Fruit fly (Drosophila melanogaster): ENCODE measurements around the gene Eip74EF.

The Eip74EF gene

dm6 chr3L:17595810-17596561, 23.1 kb downstream of the Eip74EF start:
- TF ChIP-seq CG6808 (GFP tag; optimal IDR thresholded peaks at IDR 0.05) = no peak
- no peak for TF ChIP-seq Eip93F (GFP tag; optimal IDR thresholded peaks at IDR 0.05)
- TF ChIP-seq Lpt (GFP tag; optimal IDR thresholded peaks at IDR 0.05) = no peak
- TF ChIP-seq fkh (GFP tag; optimal IDR thresholded peaks at IDR 0.05) = no peak
- no peak for TF ChIP-seq CG8319 (GFP tag; optimal IDR thresholded peaks at IDR 0.05)
- TF ChIP-seq fd85E (GFP tag; optimal IDR thresholded peaks at IDR 0.05) = no peak
- no peak for TF ChIP-seq salr (GFP tag; optimal IDR thresholded peaks at IDR 0.05)
- no peak for TF ChIP-seq Sox15 (GFP tag; optimal IDR thresholded peaks at IDR 0.05)
- TF ChIP-seq net (GFP tag; optimal IDR thresholded peaks at IDR 0.05) = no peak
- TF ChIP-seq CG32006 (GFP tag; optimal IDR thresholded peaks at IDR 0.05) = no peak
- TF ChIP-seq esn (GFP tag; optimal IDR thresholded peaks at IDR 0.05) = no peak
- TF ChIP-seq Eip78C (GFP tag) = no peak
- no peak for TF ChIP-seq OdsH (GFP tag; optimal IDR thresholded peaks at IDR 0.05)
- no peak for TF ChIP-seq Sox102F (GFP tag; optimal IDR thresholded peaks at IDR 0.05)
- TF ChIP-seq Gug (GFP tag; IDR thresholded peaks at IDR 0.05) = no peak
- TF ChIP-seq Hr39 (GFP tag; optimal IDR thresholded peaks at IDR 0.05) = no peak
- no peak for TF ChIP-seq CG1621 (tag; optimal IDR thresholded peaks at IDR 0.05)
- TF ChIP-seq fd59A (GFP tag; optimal IDR thresholded peaks at IDR 0.05) = no peak

- TF ChIP-seq eg (GFP tag; IDR thresholded peaks at IDR 0.05) = 0 out of 3 replicates have a peak, but pooled peaks have one; percentile 32
- no peak for TF ChIP-seq Sox15 (GFP tag; optimal IDR thresholded peaks at IDR 0.05)
- TF ChIP-seq net (GFP tag; optimal IDR thresholded peaks at IDR 0.05) = no peak
Observed at dm6 chr3L:17593174-17593573, 26.0 kb downstream of the Eip74EF start.

dm6 chr3L:17591217-17591467, 28.0 kb downstream of the Eip74EF start:
- TF ChIP-seq Eip78C (GFP tag) = peak; percentile 56
- no peak for TF ChIP-seq CG15336 (GFP tag; IDR thresholded peaks at IDR 0.05)
- peak; percentile 4 for TF ChIP-seq achi (GFP tag; optimal IDR thresholded peaks at IDR 0.05)

- peak; percentile 54 for TF ChIP-seq eg (GFP tag; IDR thresholded peaks at IDR 0.05)
- peak; percentile 8 for TF ChIP-seq dac (GFP tag; optimal IDR thresholded peaks at IDR 0.05)
- no peak for TF ChIP-seq lz (GFP tag; optimal IDR thresholded peaks at IDR 0.05)
- peak; percentile 4 for TF ChIP-seq spab (GFP tag; optimal IDR thresholded peaks at IDR 0.05)
- TF ChIP-seq CG6808 (GFP tag; optimal IDR thresholded peaks at IDR 0.05) = no peak
- peak; percentile 79 for TF ChIP-seq Blimp-1 (GFP tag; optimal IDR thresholded peaks at IDR 0.05)
- peak; percentile 39 for TF ChIP-seq Eip93F (GFP tag; optimal IDR thresholded peaks at IDR 0.05)
- TF ChIP-seq ss (GFP tag; optimal IDR thresholded peaks at IDR 0.05) = peak; percentile 62 to 72
- peak; percentile 6 for TF ChIP-seq CG1621 (tag; optimal IDR thresholded peaks at IDR 0.05)
- TF ChIP-seq CG6163 (GFP tag; IDR thresholded peaks at IDR 0.05) = peak; percentile 67
- peak; percentile 1 for TF ChIP-seq Met (GFP tag; optimal IDR thresholded peaks at IDR 0.05)
- TF ChIP-seq CG15336 (GFP tag; IDR thresholded peaks at IDR 0.05) = peak; percentile 63
- peak; percentile 14 for TF ChIP-seq CG7368 (GFP tag; optimal IDR thresholded peaks at IDR 0.05)
- peak; percentile 17 for TF ChIP-seq net (GFP tag; optimal IDR thresholded peaks at IDR 0.05)
- no peak for TF ChIP-seq pdm3 (GFP tag; optimal IDR thresholded peaks at IDR 0.05)
- TF ChIP-seq fd85E (GFP tag; optimal IDR thresholded peaks at IDR 0.05) = peak; percentile 8
- TF ChIP-seq CG9139 (GFP tag; optimal IDR thresholded peaks at IDR 0.05) = peak; percentile 13
- peak; percentile 71 for TF ChIP-seq vri (GFP tag; optimal IDR thresholded peaks at IDR 0.05)
- TF ChIP-seq Sox102F (GFP tag; optimal IDR thresholded peaks at IDR 0.05) = no peak
- peak; percentile 69 for TF ChIP-seq Lpt (GFP tag; optimal IDR thresholded peaks at IDR 0.05)
- no peak for TF ChIP-seq CG8119 (GFP tag; IDR thresholded peaks at IDR 0.05)
- peak; percentile 84 for TF ChIP-seq svp (GFP tag)
- peak; percentile 73 for TF ChIP-seq CG6854 (GFP tag; optimal IDR thresholded peaks at IDR 0.05)
- peak; percentile 5 for TF ChIP-seq CG10669 (GFP tag; optimal IDR thresholded peaks at IDR 0.05)
- peak; percentile 27 for TF ChIP-seq Ets96B (tag; optimal IDR thresholded peaks at IDR 0.05)
- TF ChIP-seq salr (GFP tag; optimal IDR thresholded peaks at IDR 0.05) = peak in 1 of 2 experiments; percentile 11
- TF ChIP-seq fkh (GFP tag; optimal IDR thresholded peaks at IDR 0.05) = peak; percentile 65
- no peak for TF ChIP-seq CG4318 (GFP tag; optimal IDR thresholded peaks at IDR 0.05)
- TF ChIP-seq Sox14 (GFP tag; optimal IDR thresholded peaks at IDR 0.05) = peak; percentile 17
- peak; percentile 78 for TF ChIP-seq dsx (GFP tag; optimal IDR thresholded peaks at IDR 0.05; ENCODE audit: poor library complexity, severe bottlenecking)
- no peak for TF ChIP-seq Eip75B (GFP tag; optimal IDR thresholded peaks at IDR 0.05)
- TF ChIP-seq Hr4 (GFP tag; optimal IDR thresholded peaks at IDR 0.05) = no peak
Observed at dm6 chr3L:17590455-17591216, 28.5 kb downstream of the Eip74EF start.

All from whole organism, prepupa.